Fruit fly (Drosophila melanogaster) whole organism, embryonic: ENCODE data around the gene E2f1.

Experiments used
- ATbp ChIP-seq: fragments of 200-800 bp; sonication (Bioruptor generic); optimal IDR thresholded peaks from 2 replicates; lab custom pipeline; 2017; ENCODE audit warnings: missing biosample characterization, mild to moderate bottlenecking, missing genetic modification characterization, missing genetic modification reagents
- Abd-B ChIP-seq: fragments of 200-800 bp; sonication (Bioruptor generic); optimal IDR thresholded peaks from 2 replicates; lab custom pipeline; 2018; ENCODE audit warnings: missing biosample characterization, mild to moderate bottlenecking, missing genetic modification characterization, moderate library complexity
- BtbVII ChIP-seq: fragments of 200-800 bp; sonication (Bioruptor generic); optimal IDR thresholded peaks from 3 replicates; lab custom pipeline; 2017; ENCODE audit warnings: missing biosample characterization, mild to moderate bottlenecking, missing genetic modification characterization
- CG1024 ChIP-seq: fragments of 200-800 bp; sonication (Bioruptor generic); IDR thresholded peaks from 2 replicates; pipeline ENCODE4 v1.3.6; 2022; ENCODE audit warnings: missing biosample characterization, missing genetic modification characterization
- CG10321 ChIP-seq: fragments of 200-800 bp; sonication (Bioruptor generic); IDR thresholded peaks from 2 replicates; pipeline ENCODE4 v1.3.6; 2022; ENCODE audit warnings: missing biosample characterization, missing genetic modification characterization
- CG10431 ChIP-seq: fragments of 200-800 bp; sonication (Bioruptor generic); optimal IDR thresholded peaks from 3 replicates; lab custom pipeline; 2018; ENCODE audit warnings: missing biosample characterization, mild to moderate bottlenecking, missing genetic modification characterization
- CG10462 ChIP-seq: fragments of 200-800 bp; sonication (Bioruptor generic); optimal IDR thresholded peaks from 2 replicates; lab custom pipeline; 2016; ENCODE audit warnings: missing biosample characterization, missing genetic modification characterization
- CG12299 ChIP-seq: fragments of 200-800 bp; sonication (Bioruptor generic); optimal IDR thresholded peaks from 2 replicates; lab custom pipeline; 2018; ENCODE audit warnings: missing biosample characterization, mild to moderate bottlenecking, missing genetic modification characterization
- CG13287 ChIP-seq: fragments of 200-800 bp; sonication (Bioruptor generic); IDR thresholded peaks from 2 replicates; pipeline ENCODE4 v1.3.6; 2022; ENCODE audit warnings: missing biosample characterization, missing genetic modification characterization; ENCODE audit not compliant: partially characterized antibody
- CG14050 ChIP-seq: fragments of 200-800 bp; sonication (Bioruptor generic); IDR thresholded peaks from 3 replicates; pipeline ENCODE4 v1.3.6; 2022; ENCODE audit warnings: missing biosample characterization, missing genetic modification characterization
- CG15696 ChIP-seq: fragments of 200-800 bp; sonication (Bioruptor generic); optimal IDR thresholded peaks from 2 replicates; lab custom pipeline; 2019; ENCODE audit warnings: missing biosample characterization, mild to moderate bottlenecking, missing genetic modification characterization, moderate library complexity
- CG16815 ChIP-seq: fragments of 200-800 bp; sonication (Bioruptor generic); optimal IDR thresholded peaks from 3 replicates; lab custom pipeline; 2017; ENCODE audit warnings: missing biosample characterization, mild to moderate bottlenecking, missing genetic modification characterization
- CG1832 ChIP-seq: fragments of 200-800 bp; sonication (Bioruptor generic); optimal IDR thresholded peaks from 2 replicates; lab custom pipeline; 2017; ENCODE audit warnings: missing biosample characterization, mild to moderate bottlenecking, missing genetic modification characterization, inconsistent platforms
- CG2129 ChIP-seq: fragments of 200-800 bp; sonication (Bioruptor generic); IDR thresholded peaks from 2 replicates; pipeline ENCODE4 v1.3.6; 2022; ENCODE audit warnings: missing biosample characterization, missing genetic modification characterization; ENCODE audit not compliant: partially characterized antibody
- CG2889 ChIP-seq: fragments of 200-800 bp; sonication (Bioruptor generic); IDR thresholded peaks from 3 replicates; pipeline ENCODE4 v1.3.6; 2022; ENCODE audit warnings: missing biosample characterization, missing genetic modification characterization
- CG3163 ChIP-seq: fragments of 200-800 bp; sonication (Bioruptor generic); optimal IDR thresholded peaks from 3 replicates; lab custom pipeline; 2016; ENCODE audit warnings: missing biosample characterization, missing genetic modification characterization
- CG4282 ChIP-seq: fragments of 200-800 bp; sonication (Bioruptor generic); optimal IDR thresholded peaks from 2 replicates; lab custom pipeline; 2016; ENCODE audit warnings: missing biosample characterization, missing genetic modification characterization
- CG4328 ChIP-seq: fragments of 200-800 bp; sonication (Bioruptor generic); optimal IDR thresholded peaks from 3 replicates; lab custom pipeline; 2017; ENCODE audit warnings: missing biosample characterization, missing genetic modification reagents, missing genetic modification characterization
- CG4707 ChIP-seq: fragments of 200-800 bp; sonication (Bioruptor generic); optimal IDR thresholded peaks from 2 replicates; lab custom pipeline; 2018; ENCODE audit warnings: missing biosample characterization, mild to moderate bottlenecking, missing genetic modification characterization, moderate library complexity
- CG4820 ChIP-seq: fragments of 200-800 bp; sonication (Bioruptor generic); optimal IDR thresholded peaks from 3 replicates; lab custom pipeline; 2016; ENCODE audit warnings: missing biosample characterization, missing genetic modification characterization
- CG8478 ChIP-seq: fragments of >200 bp; optimal IDR thresholded peaks from 2 replicates; lab custom pipeline; 2018
- CG8924 ChIP-seq: fragments of 200-800 bp; optimal IDR thresholded peaks from 3 replicates; lab custom pipeline; 2019; ENCODE audit warnings: missing biosample characterization, mild to moderate bottlenecking, missing genetic modification characterization, moderate library complexity
- CG9727 ChIP-seq: fragments of 200-800 bp; sonication (Bioruptor generic); optimal IDR thresholded peaks from 3 replicates; lab custom pipeline; 2017; ENCODE audit warnings: missing biosample characterization, mild to moderate bottlenecking, missing genetic modification characterization
- CTCF ChIP-seq: fragments of 200-800 bp; sonication (Bioruptor generic); optimal IDR thresholded peaks from 2 replicates; lab custom pipeline; 2017; ENCODE audit warnings: missing biosample characterization, mild to moderate bottlenecking, missing genetic modification characterization, moderate library complexity
- D ChIP-seq, 2 experiments: fragments of 200-800 bp in 1 of 2; fragments of >200 bp in 1 of 2; sonication (Bioruptor generic) in 1 of 2; optimal IDR thresholded peaks; 2 replicates in 1 of 2; 3 replicates in 1 of 2; lab custom pipeline; 2017; ENCODE audit warnings: mild to moderate bottlenecking in 1 of 2, missing biosample characterization in 1 of 2, missing genetic modification characterization in 1 of 2, missing genetic modification reagents in 1 of 2
- Eip74EF ChIP-seq, 2 experiments: fragments of 200-800 bp in 1 of 2; fragments of >200 bp in 1 of 2; sonication (Bioruptor generic) in 1 of 2; optimal IDR thresholded peaks; 2 replicates each; lab custom pipeline; 2017 to 2019; ENCODE audit warnings: missing biosample characterization in 2 of 2, missing genetic modification characterization in 2 of 2, mild to moderate bottlenecking in 1 of 2, moderate library complexity in 1 of 2
- Lhr ChIP-seq: fragments of 200-800 bp; sonication (Bioruptor generic); optimal IDR thresholded peaks from 3 replicates; lab custom pipeline; 2017; ENCODE audit warnings: mild to moderate bottlenecking, missing biosample characterization, missing genetic modification reagents, missing genetic modification characterization
- Med ChIP-seq: fragments of 200-800 bp; sonication (Bioruptor generic); peaks from one replicate; lab custom pipeline; 2016; ENCODE audit warnings: missing biosample characterization, missing genetic modification characterization, mild to moderate bottlenecking, inconsistent platforms, moderate library complexity
- Meics ChIP-seq: fragments of 200-800 bp; sonication (Bioruptor generic); optimal IDR thresholded peaks from 2 replicates; lab custom pipeline; 2017; ENCODE audit warnings: missing biosample characterization, mild to moderate bottlenecking, missing genetic modification characterization
- Nf-YB ChIP-seq: fragments of 200-800 bp; sonication (Bioruptor generic); optimal IDR thresholded peaks from 3 replicates; lab custom pipeline; 2019; ENCODE audit warnings: missing biosample characterization, mild to moderate bottlenecking, missing genetic modification characterization, moderate library complexity
- Nf-YC ChIP-seq: fragments of 200-800 bp; optimal IDR thresholded peaks from 3 replicates; lab custom pipeline; 2019; ENCODE audit warnings: missing biosample characterization, mild to moderate bottlenecking, missing genetic modification characterization, moderate library complexity
- Opbp ChIP-seq: fragments of 200-800 bp; sonication (Bioruptor generic); IDR thresholded peaks from 3 replicates; pipeline ENCODE4 v1.3.6; 2022; ENCODE audit warnings: missing biosample characterization, missing genetic modification characterization; ENCODE audit not compliant: partially characterized antibody
- Sox102F ChIP-seq: fragments of 200-800 bp; sonication (Bioruptor generic); optimal IDR thresholded peaks from 2 replicates; lab custom pipeline; 2018; ENCODE audit warnings: missing biosample characterization, mild to moderate bottlenecking, missing genetic modification characterization, moderate library complexity
- Tbp ChIP-seq: fragments of >200 bp; optimal IDR thresholded peaks from 2 replicates; lab custom pipeline; 2018; ENCODE audit warnings: missing biosample characterization, missing genetic modification characterization
- Trl ChIP-seq, 3 experiments: fragments of >200 bp in 2 of 3; fragments of 200-800 bp in 1 of 3; sonication (Bioruptor generic) in 1 of 3; optimal IDR thresholded peaks; 2 replicates in 1 of 3; 3 replicates in 2 of 3; lab custom pipeline; 2016 to 2017; ENCODE audit warnings: missing biosample characterization in 1 of 3, missing genetic modification characterization in 1 of 3
- ara ChIP-seq: fragments of 200-800 bp; sonication (Bioruptor generic); IDR thresholded peaks from 2 replicates; pipeline ENCODE4 v1.3.6; 2022; ENCODE audit warnings: missing biosample characterization, missing genetic modification characterization
- cg ChIP-seq: fragments of 200-800 bp; sonication (Bioruptor generic); optimal IDR thresholded peaks from 3 replicates; lab custom pipeline; 2019; ENCODE audit warnings: missing biosample characterization, mild to moderate bottlenecking, missing genetic modification characterization, moderate library complexity
- emc ChIP-seq: fragments of 200-800 bp; sonication (Bioruptor generic); optimal IDR thresholded peaks from 2 replicates; lab custom pipeline; 2016; ENCODE audit warnings: missing biosample characterization, missing genetic modification characterization
- hb ChIP-seq: fragments of 200-800 bp; sonication (Bioruptor generic); IDR thresholded peaks from 3 replicates; pipeline ENCODE4 v1.3.6; 2022; ENCODE audit warnings: missing biosample characterization, missing genetic modification characterization; ENCODE audit not compliant: partially characterized antibody
- maf-S ChIP-seq: fragments of 200-800 bp; sonication (Bioruptor generic); optimal IDR thresholded peaks from 2 replicates; lab custom pipeline; 2016; ENCODE audit warnings: missing biosample characterization, missing genetic modification characterization
- pita ChIP-seq: fragments of 200-800 bp; sonication (Bioruptor generic); optimal IDR thresholded peaks from 2 replicates; lab custom pipeline; 2017; ENCODE audit warnings: missing biosample characterization, mild to moderate bottlenecking, missing genetic modification characterization
- sd ChIP-seq: fragments of 200-800 bp; sonication (Bioruptor generic); optimal IDR thresholded peaks from 3 replicates; lab custom pipeline; 2018; ENCODE audit warnings: missing biosample characterization, mild to moderate bottlenecking, missing genetic modification characterization, moderate library complexity
- sens ChIP-seq: fragments of 200-800 bp; sonication (Bioruptor generic); peaks from one replicate; lab custom pipeline; 2016; ENCODE audit warnings: missing biosample characterization, missing genetic modification characterization
- sim ChIP-seq: fragments of 200-800 bp; sonication (Bioruptor generic); IDR thresholded peaks from 2 replicates; pipeline ENCODE4 v1.3.6; 2022; ENCODE audit warnings: missing biosample characterization, missing genetic modification characterization
- sima ChIP-seq: fragments of 200-800 bp; sonication (Bioruptor generic); optimal IDR thresholded peaks from 2 replicates; lab custom pipeline; 2016; ENCODE audit warnings: missing biosample characterization, missing genetic modification characterization
- tll ChIP-seq, 2 experiments: fragments of 200-800 bp in 1 of 2; fragments of >200 bp in 1 of 2; sonication (Bioruptor generic) in 1 of 2; optimal IDR thresholded peaks; 2 replicates each; lab custom pipeline; 2017 to 2019; ENCODE audit warnings: missing biosample characterization in 2 of 2, missing genetic modification characterization in 2 of 2, mild to moderate bottlenecking in 1 of 2, moderate library complexity in 1 of 2
- twi ChIP-seq: fragments of 200-800 bp; optimal IDR thresholded peaks from 2 replicates; lab custom pipeline; 2019; ENCODE audit warnings: missing biosample characterization, mild to moderate bottlenecking, missing genetic modification characterization, moderate library complexity
- yki ChIP-seq: fragments of >200 bp; optimal IDR thresholded peaks from 3 replicates; lab custom pipeline; 2018

The E2f1 gene

dm6 chr3R:21598605-21599004, 62.1 kb downstream of the E2f1 start (continued):
- TF ChIP-seq CG12299 (tag; lab: Kevin White, UChicago), result no peak
- no peak for TF ChIP-seq Meics (GFP tag; lab: Kevin White, UChicago)
- TF ChIP-seq CG9727 (GFP tag; lab: Kevin White, UChicago), result no peak
- peak; percentile 18 for TF ChIP-seq Nf-YC (tag; lab: Kevin White, UChicago)
- TF ChIP-seq hb (GFP tag; lab: Robert Waterston, UW), result no peak
- peak; percentile 49 for TF ChIP-seq CG8478 (lab: Kevin White, UChicago)
- TF ChIP-seq Nf-YB (GFP tag; lab: Kevin White, UChicago), result no peak
- no peak for TF ChIP-seq CG1024 (GFP tag; lab: Robert Waterston, UW)
- no peak for TF ChIP-seq twi (tag; lab: Kevin White, UChicago)
- TF ChIP-seq sima (GFP tag; lab: Kevin White, UChicago), result no peak
- no peak for TF ChIP-seq CG2129 (GFP tag; lab: Robert Waterston, UW)
- peak; percentile 90 for TF ChIP-seq CG1832 (GFP tag; lab: Kevin White, UChicago)
- no peak for TF ChIP-seq CG4282 (GFP tag; lab: Kevin White, UChicago)
- 0 out of 3 replicates have a peak, but pooled peaks have one; percentile 20 for TF ChIP-seq Opbp (GFP tag; lab: Robert Waterston, UW)
- TF ChIP-seq yki (lab: Kevin White, UChicago), result peak; percentile 4
- peak; percentile 30 for TF ChIP-seq Med (GFP tag; lab: Kevin White, UChicago)
- TF ChIP-seq sd (tag; lab: Kevin White, UChicago), result peak; percentile 80
- TF ChIP-seq CG13287, result no peak
- no peak for TF ChIP-seq maf-S (GFP tag; lab: Kevin White, UChicago)
- TF ChIP-seq Sox102F (GFP tag; lab: Kevin White, UChicago), result no peak
- peak; percentile 42 for TF ChIP-seq sens (GFP tag; lab: Kevin White, UChicago)
- no peak for TF ChIP-seq CG14050
- no peak for TF ChIP-seq BtbVII (GFP tag; lab: Kevin White, UChicago)
- no peak for TF ChIP-seq pita (GFP tag; lab: Kevin White, UChicago)
- no peak for TF ChIP-seq CG4328 (GFP tag; lab: Kevin White, UChicago)
- no peak for TF ChIP-seq ara (GFP tag; lab: Robert Waterston, UW)
- TF ChIP-seq Eip74EF (GFP tag; optimal IDR thresholded peaks at IDR 0.05; lab: Kevin White, UChicago), result peak in 1 of 2 experiments; percentile 78
- TF ChIP-seq CG3163, result peak; percentile 19
- TF ChIP-seq CG16815, result no peak
- no peak for TF ChIP-seq ATbp (GFP tag; lab: Kevin White, UChicago)
- TF ChIP-seq CG10321 (GFP tag; lab: Robert Waterston, UW), result peak; percentile 89
- peak; percentile 40; the same call in 1 of the 2 replicates for TF ChIP-seq sim (GFP tag; lab: Robert Waterston, UW)
- peak; percentile 12 for TF ChIP-seq CG8924 (tag; lab: Kevin White, UChicago)
- TF ChIP-seq Lhr (GFP tag; lab: Kevin White, UChicago), result no peak
- peak; percentile 6 to 39 for TF ChIP-seq tll (GFP tag; optimal IDR thresholded peaks at IDR 0.05; lab: Kevin White, UChicago)
- TF ChIP-seq CG15696 (tag; lab: Kevin White, UChicago), result no peak
- TF ChIP-seq emc (GFP tag; lab: Kevin White, UChicago), result no peak
- peak; percentile 37 to 76 for TF ChIP-seq Trl (optimal IDR thresholded peaks at IDR 0.05; lab: Kevin White, UChicago)
- TF ChIP-seq Trl (GFP tag; optimal IDR thresholded peaks at IDR 0.05; lab: Kevin White, UChicago), result no peak
- peak; percentile 39 for TF ChIP-seq cg (GFP tag; lab: Kevin White, UChicago)
- TF ChIP-seq CG4707, result no peak
- no peak for TF ChIP-seq CG10462 (GFP tag; lab: Kevin White, UChicago)
- no peak for TF ChIP-seq CG10431 (GFP tag; lab: Kevin White, UChicago)
- TF ChIP-seq CG2889 (GFP tag; lab: Robert Waterston, UW), result no peak
- no peak for TF ChIP-seq Tbp (GFP tag; lab: Kevin White, UChicago)
- TF ChIP-seq CTCF (GFP tag; lab: Kevin White, UChicago), result no peak
- TF ChIP-seq CG4820 (GFP tag; lab: Kevin White, UChicago), result no peak
- peak; percentile 40 for TF ChIP-seq Abd-B (GFP tag; lab: Kevin White, UChicago)
- peak; percentile 87 for TF ChIP-seq D (optimal IDR thresholded peaks at IDR 0.05; lab: Kevin White, UChicago)
- peak; percentile 39 for TF ChIP-seq D (GFP tag; optimal IDR thresholded peaks at IDR 0.05; lab: Kevin White, UChicago)
